Worm (Caenorhabditis elegans): ENCODE results near the gene ttr-42.

The ttr-42 gene

DNA sequence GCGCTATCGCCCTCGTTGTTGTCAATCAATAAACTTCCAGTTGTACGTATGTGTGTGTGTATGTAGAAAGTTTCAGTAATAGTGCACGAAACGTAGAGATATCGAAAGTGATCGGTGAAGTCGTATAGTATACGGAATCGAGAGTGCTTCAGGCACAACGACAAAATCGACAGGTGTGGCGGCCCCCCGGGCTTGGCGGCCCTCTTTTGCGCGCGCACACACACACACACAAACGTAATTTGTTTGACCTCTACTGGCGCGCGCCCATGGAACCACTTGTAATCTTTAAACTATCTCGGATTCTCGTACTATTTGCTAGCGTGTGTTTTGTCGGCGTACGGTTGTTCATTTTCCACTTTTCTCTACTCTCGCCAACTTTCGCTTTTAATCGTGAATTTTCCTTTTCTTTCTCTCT, 14.1 kb downstream of the ttr-42 start (continued):
- TF ChIP-seq T20F7.1 (GFP tag; optimal IDR thresholded peaks at IDR 0.05) (no peak), skn-1 (tag; optimal IDR thresholded peaks at IDR 0.05) (no peak), hmg-1.1 (GFP tag; IDR thresholded peaks at IDR 0.05) (0 out of 2 replicates have a peak, but pooled peaks have one; percentile 27), mes-2 (tag; optimal IDR thresholded peaks at IDR 0.05; ENCODE audit: poor library complexity, severe bottlenecking) (peak; percentile 39), madf-9 (GFP tag; conservative IDR thresholded peaks at IDR 0.05) (no peak), daf-19 (GFP tag; conservative IDR thresholded peaks at IDR 0.05) (no peak), nhr-28 (tag; optimal IDR thresholded peaks at IDR 0.05) (peak; percentile 55), lin-13 (GFP tag; optimal IDR thresholded peaks at IDR 0.05) (no peak), ces-1 (GFP tag; optimal IDR thresholded peaks at IDR 0.05) (no peak), snpc-4 (tag; optimal IDR thresholded peaks at IDR 0.05) (no peak), zip-11 (GFP tag; IDR thresholded peaks at IDR 0.05) (no peak), daf-16 (GFP tag; optimal IDR thresholded peaks at IDR 0.05) (no peak), daf-16 (tag; optimal IDR thresholded peaks at IDR 0.05) (peak; percentile 48), mxl-2 (GFP tag; conservative IDR thresholded peaks at IDR 0.05) (0 out of 2 replicates have a peak, but pooled peaks have one; percentile 35), dmd-6 (GFP tag; IDR thresholded peaks at IDR 0.05) (peak; percentile 36), Y75B8A.6 (GFP tag; IDR thresholded peaks at IDR 0.05) (no peak), unc-130 (GFP tag; optimal IDR thresholded peaks at IDR 0.05) (no peak), ceh-44 (GFP tag; IDR thresholded peaks at IDR 0.05) (no peak), ztf-11 (tag; optimal IDR thresholded peaks at IDR 0.05) (no peak), pha-4 (GFP tag; IDR thresholded peaks at IDR 0.05) (no peak), pha-4 (tag; optimal IDR thresholded peaks at IDR 0.05) (no peak), ztf-7 (tag; optimal IDR thresholded peaks at IDR 0.05) (no peak), zfp-3 (GFP tag; conservative IDR thresholded peaks at IDR 0.05) (no peak), Y5F2A.4 (GFP tag; optimal IDR thresholded peaks at IDR 0.05) (no peak), egl-27 (tag; optimal IDR thresholded peaks at IDR 0.05) (no peak), D1046.2 (GFP tag; IDR thresholded peaks at IDR 0.05) (no peak), F49E8.2 (tag; optimal IDR thresholded peaks at IDR 0.05; ENCODE audit: borderline replicate concordance) (no peak), ZK546.5 (tag; optimal IDR thresholded peaks at IDR 0.05) (no peak), tag-97 (GFP tag; IDR thresholded peaks at IDR 0.05) (no peak), F37D6.2 (tag; optimal IDR thresholded peaks at IDR 0.05) (no peak), lin-15B (tag; optimal IDR thresholded peaks at IDR 0.05) (no peak), pqm-1 (tag; optimal IDR thresholded peaks at IDR 0.05) (no peak), unc-62 (GFP tag; optimal IDR thresholded peaks at IDR 0.05 in 1 of 2) (no peak), unc-62 (tag; optimal IDR thresholded peaks at IDR 0.05) (no peak), ceh-62 (tag; optimal IDR thresholded peaks at IDR 0.05) (no peak), hlh-11 (tag; optimal IDR thresholded peaks at IDR 0.05) (peak; percentile 77), dmd-9 (GFP tag; IDR thresholded peaks at IDR 0.05) (no peak), nhr-41 (GFP tag; IDR thresholded peaks at IDR 0.05) (no peak), mxl-3 (GFP tag; optimal IDR thresholded peaks at IDR 0.05) (peak; percentile 61), rbr-2 (tag; optimal IDR thresholded peaks at IDR 0.05) (peak; percentile 40), lir-3 (tag; optimal IDR thresholded peaks at IDR 0.05) (no peak), arid-1 (GFP tag; conservative IDR thresholded peaks at IDR 0.05) (0 out of 2 replicates have a peak, but pooled peaks have one; percentile 26), egl-43 (GFP tag; IDR thresholded peaks at IDR 0.05) (no peak), zag-1 (tag; optimal IDR thresholded peaks at IDR 0.05) (no peak), F10B5.3 (tag; optimal IDR thresholded peaks at IDR 0.05) (no peak), nhr-48 (tag; optimal IDR thresholded peaks at IDR 0.05) (peak; percentile 29), nhr-25 (tag; optimal IDR thresholded peaks at IDR 0.05; ENCODE audit: borderline replicate concordance, insufficient read depth) (peak; percentile 88), Y48G9A.11 (GFP tag; IDR thresholded peaks at IDR 0.05) (no peak), nhr-77 (tag; optimal IDR thresholded peaks at IDR 0.05) (no peak), mdt-29 (GFP tag; IDR thresholded peaks at IDR 0.05) (no peak), ceh-82 (tag; optimal IDR thresholded peaks at IDR 0.05) (no peak), nhr-10 (tag; optimal IDR thresholded peaks at IDR 0.05) (no peak), mep-1 (tag; optimal IDR thresholded peaks at IDR 0.05) (peak; percentile 71)

Measured in whole organism, L4 larva.